Worm (Caenorhabditis elegans): ENCODE results near the gene hrde-1.

ce11 chrIII:4176109-4176596 is at the start of gene hrde-1, which contains the start of gene C16C10.13:
- TF ChIP-seq W03F9.2 (tag; optimal IDR thresholded peaks at IDR 0.05) (peak; percentile 75), dao-5 (tag; optimal IDR thresholded peaks at IDR 0.05) (no peak), him-1 (tag; optimal IDR thresholded peaks at IDR 0.05) (no peak)

All from whole organism, L4/young adult.